Worm (Caenorhabditis elegans) whole organism, L1 larva: ENCODE measurements around the gene srxa-11.

Source experiments
- F16B12.6 ChIP-seq: fragments of 150-350 bp; optimal IDR thresholded peaks from 2 replicates; lab custom pipeline; 2014; ENCODE audit warnings: missing biosample characterization, missing genetic modification characterization
- Y116A8C.19 ChIP-seq: sonication (generic microtip); optimal IDR thresholded peaks from 2 replicates; lab custom pipeline; 2016; ENCODE audit warnings: missing compliant biosample characterization, missing genetic modification characterization, borderline replicate concordance
- ceh-63 ChIP-seq: fragments of 200-800 bp; sonication (Bioruptor generic); optimal IDR thresholded peaks from 2 replicates; lab custom pipeline; 2018; ENCODE audit warnings: mild to moderate bottlenecking, missing genetic modification characterization, missing compliant biosample characterization
- ceh-82 ChIP-seq, 3 experiments: fragments of 150-350 bp in 1 of 3; sonication (generic microtip) in 2 of 3; optimal IDR thresholded peaks; 2 replicates each; lab custom pipeline; 2014 to 2017; ENCODE audit warnings: missing biosample characterization in 3 of 3, missing genetic modification characterization in 3 of 3
- ceh-88 ChIP-seq: fragments of 200-800 bp; sonication (Bioruptor generic); IDR thresholded peaks from 2 replicates; pipeline ENCODE4 v1.3.6; 2022; ENCODE audit warnings: missing genetic modification characterization, missing compliant biosample characterization
- ceh-90 ChIP-seq: sonication (generic microtip); optimal IDR thresholded peaks from 2 replicates; lab custom pipeline; 2016; ENCODE audit warnings: missing genetic modification characterization, missing compliant biosample characterization
- ces-1 ChIP-seq: fragments of 150-350 bp; optimal IDR thresholded peaks from 2 replicates; lab custom pipeline; 2014; ENCODE audit warnings: missing biosample characterization, missing genetic modification reagents, missing genetic modification characterization
- dsc-1 ChIP-seq: sonication (generic microtip); optimal IDR thresholded peaks from 2 replicates; lab custom pipeline; 2016; ENCODE audit warnings: mild to moderate bottlenecking, missing genetic modification characterization, missing compliant biosample characterization
- egl-27 ChIP-seq, 2 experiments: fragments of 150-350 bp in 1 of 2; sonication (generic microtip); optimal IDR thresholded peaks; 3 replicates each; lab custom pipeline; 2017 to 2018; ENCODE audit warnings: missing biosample characterization in 2 of 2, missing genetic modification characterization in 2 of 2, missing genetic modification reagents in 2 of 2
- elt-2 ChIP-seq: sonication (generic microtip); optimal IDR thresholded peaks from 2 replicates; lab custom pipeline; 2016; ENCODE audit warnings: missing genetic modification characterization, mild to moderate bottlenecking, inconsistent platforms, missing compliant biosample characterization, missing genetic modification reagents
- fkh-10 ChIP-seq: sonication (generic microtip); optimal IDR thresholded peaks from 2 replicates; lab custom pipeline; 2017; ENCODE audit warnings: missing biosample characterization, missing genetic modification reagents, missing genetic modification characterization
- fkh-4 ChIP-seq: sonication (generic microtip); optimal IDR thresholded peaks from 2 replicates; lab custom pipeline; 2016; ENCODE audit warnings: missing compliant biosample characterization, missing genetic modification characterization, borderline replicate concordance
- fkh-8 ChIP-seq: sonication (generic microtip); optimal IDR thresholded peaks from 2 replicates; lab custom pipeline; 2016; ENCODE audit warnings: mild to moderate bottlenecking, missing genetic modification characterization, missing compliant biosample characterization
- fos-1 ChIP-seq: fragments of 150-350 bp; optimal IDR thresholded peaks from 2 replicates; lab custom pipeline; 2014; ENCODE audit warnings: missing biosample characterization, missing genetic modification characterization
- hlh-4 ChIP-seq: sonication (generic microtip); optimal IDR thresholded peaks from 2 replicates; lab custom pipeline; 2016; ENCODE audit warnings: mild to moderate bottlenecking, missing genetic modification characterization, missing compliant biosample characterization
- irx-1 ChIP-seq: sonication (generic microtip); optimal IDR thresholded peaks from 2 replicates; lab custom pipeline; 2016; ENCODE audit warnings: missing genetic modification characterization, missing compliant biosample characterization
- jun-1 ChIP-seq: fragments of 150-350 bp; optimal IDR thresholded peaks from 2 replicates; lab custom pipeline; 2014; ENCODE audit warnings: missing biosample characterization, missing genetic modification reagents, missing genetic modification characterization
- lin-13 ChIP-seq: fragments of 150-350 bp; optimal IDR thresholded peaks from 2 replicates; lab custom pipeline; 2014; ENCODE audit warnings: missing biosample characterization, missing genetic modification reagents, missing genetic modification characterization
- lin-14 ChIP-seq: fragments of 200-800 bp; sonication (Bioruptor generic); optimal IDR thresholded peaks from 2 replicates; lab custom pipeline; 2018; ENCODE audit warnings: mild to moderate bottlenecking, missing genetic modification characterization, moderate library complexity, missing compliant biosample characterization
- lin-35 ChIP-seq, 2 experiments: fragments of 150-350 bp; optimal IDR thresholded peaks; 2 replicates each; lab custom pipeline; 2014; ENCODE audit warnings: missing biosample characterization in 2 of 2, missing genetic modification characterization in 2 of 2, missing genetic modification reagents in 2 of 2
- lsy-2 ChIP-seq, 2 experiments: fragments of 150-350 bp; optimal IDR thresholded peaks; 2 replicates each; lab custom pipeline; 2014; ENCODE audit warnings: missing biosample characterization in 2 of 2, missing genetic modification characterization in 2 of 2
- mab-9 ChIP-seq: fragments of 200-800 bp; sonication (Bioruptor generic); IDR thresholded peaks from 2 replicates; pipeline ENCODE4 v1.3.6; 2022; ENCODE audit warnings: missing genetic modification reagents, missing genetic modification characterization, missing compliant biosample characterization
- mdl-1 ChIP-seq, 2 experiments: fragments of 150-350 bp; optimal IDR thresholded peaks; 2 replicates each; lab custom pipeline; 2014 to 2017; ENCODE audit warnings: missing biosample characterization in 2 of 2, missing genetic modification characterization in 2 of 2, inconsistent platforms in 1 of 2
- mep-1 ChIP-seq: fragments of 150-350 bp; optimal IDR thresholded peaks from 2 replicates; lab custom pipeline; 2014; ENCODE audit warnings: missing biosample characterization, missing genetic modification characterization
- nhr-12 ChIP-seq: sonication (generic microtip); optimal IDR thresholded peaks from 2 replicates; lab custom pipeline; 2017; ENCODE audit warnings: missing biosample characterization, missing genetic modification characterization
- nhr-19 ChIP-seq: fragments of 200-800 bp; sonication (Bioruptor generic); conservative IDR thresholded peaks from 2 replicates; pipeline ENCODE4 v1.3.6; 2022; ENCODE audit warnings: missing genetic modification characterization, missing compliant biosample characterization
- nhr-20 ChIP-seq: sonication (generic microtip); optimal IDR thresholded peaks from 2 replicates; lab custom pipeline; 2016; ENCODE audit warnings: mild to moderate bottlenecking, missing genetic modification characterization, missing compliant biosample characterization
- nhr-237 ChIP-seq: fragments of 150-350 bp; optimal IDR thresholded peaks from 2 replicates; lab custom pipeline; 2014; ENCODE audit warnings: missing biosample characterization, missing genetic modification characterization
- nhr-47 ChIP-seq: sonication (generic microtip); optimal IDR thresholded peaks from 2 replicates; lab custom pipeline; 2016; ENCODE audit warnings: mild to moderate bottlenecking, missing genetic modification characterization, moderate library complexity, missing compliant biosample characterization
- nhr-85 ChIP-seq: sonication (generic microtip); peaks from one replicate; lab custom pipeline; 2016; ENCODE audit warnings: missing genetic modification characterization, inconsistent platforms, missing compliant biosample characterization
- nhr-90 ChIP-seq: sonication (generic microtip); optimal IDR thresholded peaks from 2 replicates; lab custom pipeline; 2016; ENCODE audit warnings: mild to moderate bottlenecking, missing genetic modification characterization, missing compliant biosample characterization; ENCODE audit not compliant: poor library complexity
- pqm-1 ChIP-seq: sonication (generic microtip); optimal IDR thresholded peaks from 3 replicates; lab custom pipeline; 2017; ENCODE audit warnings: missing biosample characterization, missing genetic modification characterization
- rnt-1 ChIP-seq: sonication (generic microtip); optimal IDR thresholded peaks from 2 replicates; lab custom pipeline; 2016; ENCODE audit warnings: mild to moderate bottlenecking, missing genetic modification characterization, moderate library complexity, missing compliant biosample characterization
- snu-23 ChIP-seq: sonication (generic microtip); optimal IDR thresholded peaks from 2 replicates; lab custom pipeline; 2016; ENCODE audit warnings: missing genetic modification characterization, missing compliant biosample characterization
- sox-4 ChIP-seq: sonication (generic microtip); optimal IDR thresholded peaks from 2 replicates; lab custom pipeline; 2016; ENCODE audit warnings: missing genetic modification characterization, missing compliant biosample characterization
- sptf-1 ChIP-seq: fragments of 150-350 bp; optimal IDR thresholded peaks from 2 replicates; lab custom pipeline; 2014; ENCODE audit warnings: missing biosample characterization, missing genetic modification characterization
- tbx-2 ChIP-seq: sonication (generic microtip); optimal IDR thresholded peaks from 2 replicates; lab custom pipeline; 2016; ENCODE audit warnings: missing genetic modification characterization, missing compliant biosample characterization
- tlp-1 ChIP-seq: fragments of 150-350 bp; optimal IDR thresholded peaks from 2 replicates; lab custom pipeline; 2014; ENCODE audit warnings: missing biosample characterization, missing genetic modification characterization
- unc-86 ChIP-seq: sonication (generic microtip); optimal IDR thresholded peaks from 2 replicates; lab custom pipeline; 2016; ENCODE audit warnings: missing genetic modification characterization, missing compliant biosample characterization
- xbp-1 ChIP-seq: sonication (generic microtip); optimal IDR thresholded peaks from 2 replicates; lab custom pipeline; 2016; ENCODE audit warnings: missing genetic modification characterization, missing compliant biosample characterization
- zip-4 ChIP-seq: fragments of 200-800 bp; sonication (Bioruptor generic); optimal IDR thresholded peaks from 2 replicates; lab custom pipeline; 2018; ENCODE audit warnings: mild to moderate bottlenecking, missing genetic modification characterization, moderate library complexity, missing compliant biosample characterization
- ztf-11 ChIP-seq, 2 experiments: sonication (generic microtip); optimal IDR thresholded peaks; 2 replicates each; lab custom pipeline; 2016 to 2017; ENCODE audit warnings: missing genetic modification characterization in 2 of 2, missing biosample characterization in 1 of 2, missing compliant biosample characterization in 1 of 2
- ztf-4 ChIP-seq: fragments of 150-350 bp; optimal IDR thresholded peaks from 2 replicates; lab custom pipeline; 2014; ENCODE audit warnings: missing biosample characterization, missing genetic modification characterization

The srxa-11 gene

DNA sequence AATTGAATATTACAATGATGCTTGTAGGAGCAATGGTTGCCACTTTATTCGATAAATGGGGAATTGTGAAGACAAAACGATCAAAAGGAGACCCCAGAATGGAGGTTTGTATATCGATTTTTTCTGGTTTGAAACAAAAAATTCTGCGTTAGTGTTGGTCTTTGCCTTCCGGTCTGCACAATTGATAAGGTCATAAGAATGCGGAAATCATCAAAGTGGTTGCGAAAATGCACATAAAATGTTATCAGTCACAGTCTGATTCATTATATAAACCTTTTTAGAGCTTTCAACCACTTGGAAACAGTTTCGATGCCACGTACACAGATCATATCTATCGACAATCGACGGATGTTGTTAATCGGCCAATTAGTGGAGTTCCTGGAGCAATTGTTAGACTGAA, 30.4 kb upstream of the srxa-11 start:
- peak; percentile 85 for TF ChIP-seq elt-2
- peak; percentile 9 for TF ChIP-seq jun-1 (tag; lab: Kevin White, UChicago)
- TF ChIP-seq pqm-1 (tag; lab: Kevin White, UChicago) = peak; percentile 93
- no peak for TF ChIP-seq fos-1 (tag; lab: Kevin White, UChicago)
- TF ChIP-seq nhr-20 = no peak
- no peak for TF ChIP-seq fkh-8
- peak in 1 of 2 experiments; percentile 48 for TF ChIP-seq lin-35 (GFP tag; optimal IDR thresholded peaks at IDR 0.05; lab: Kevin White, UChicago)
- TF ChIP-seq ces-1 = no peak

DNA sequence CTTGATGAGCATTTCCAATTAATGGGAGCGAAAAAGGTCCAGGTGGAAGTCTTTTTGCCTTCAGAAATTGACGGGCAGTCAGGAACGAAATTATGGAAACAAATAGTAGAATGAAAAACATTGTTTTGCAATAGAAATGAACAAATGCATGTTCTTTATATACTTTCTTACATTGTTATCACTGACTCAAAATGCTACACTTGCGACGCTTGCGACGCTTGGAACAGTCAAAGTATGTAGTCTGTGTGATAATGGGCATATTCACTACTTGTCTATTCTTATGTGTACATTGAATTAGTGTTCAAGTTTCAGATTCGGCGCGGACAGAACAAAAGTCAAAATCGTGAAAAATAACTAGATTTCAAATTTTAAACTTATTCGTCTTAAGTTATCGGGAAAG, 25.6 kb upstream of the srxa-11 start, which contains the start of gene cyp-35C1:
Gene cyp-35C1, minus strand, starts transcription at position 132 of the 400 bp plus-strand sequence.
- TF ChIP-seq irx-1 (tag; lab: Kevin White, UChicago) (no peak), ztf-11 (tag; optimal IDR thresholded peaks at IDR 0.05; lab: Kevin White, UChicago) (no peak), lsy-2 (tag; optimal IDR thresholded peaks at IDR 0.05; lab: Kevin White, UChicago) (no peak), elt-2 (peak; percentile 2), egl-27 (tag; optimal IDR thresholded peaks at IDR 0.05; lab: Kevin White, UChicago) (no peak)
- TF ChIP-seq, all 84 proteins: peak for 1

ce11 chrV:13899213-13899612, 24.7 kb upstream of the srxa-11 start, which contains the start of gene oac-3:
Gene oac-3, plus strand, starts transcription at chrV:13899513.
- TF ChIP-seq zip-4 (no peak), mab-9 (no peak), rnt-1 (tag; lab: Kevin White, UChicago) (no peak), elt-2 (no peak), mep-1 (tag; lab: Kevin White, UChicago) (no peak), ceh-90 (tag; lab: Kevin White, UChicago) (no peak), fkh-8 (no peak), nhr-85 (tag; lab: Kevin White, UChicago) (no peak)

DNA sequence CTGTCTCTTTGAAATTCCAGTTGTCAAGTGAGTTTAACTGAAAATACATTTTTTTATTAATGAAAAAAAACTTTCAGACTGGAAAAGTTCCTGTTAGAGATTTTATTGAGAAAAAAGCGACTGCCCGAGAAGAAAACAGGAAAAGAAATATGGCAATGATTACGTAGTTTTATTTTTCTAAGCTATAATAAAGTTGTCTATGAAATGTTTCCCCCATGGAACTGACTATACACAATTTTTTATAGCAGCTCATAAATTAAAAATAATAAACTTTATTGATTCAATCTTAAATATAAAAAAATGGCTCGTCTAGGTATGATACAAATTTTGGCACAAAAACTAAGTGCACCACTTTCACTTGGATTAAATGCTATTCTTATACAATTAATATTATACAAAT, 21.5 kb upstream of the srxa-11 start, which contains the start of gene C06B3.1:
Gene C06B3.1, plus strand, starts transcription at position 301 of the 400 bp plus-strand sequence.
- TF ChIP-seq sox-4 (tag; lab: Kevin White, UChicago) (no peak), lin-13 (GFP tag; lab: Kevin White, UChicago) (no peak), hlh-4 (no peak), zip-4 (no peak), ceh-82 (tag; optimal IDR thresholded peaks at IDR 0.05; lab: Kevin White, UChicago) (no peak), unc-86 (tag; lab: Kevin White, UChicago) (no peak), tlp-1 (tag; lab: Kevin White, UChicago) (no peak), mdl-1 (tag; optimal IDR thresholded peaks at IDR 0.05; lab: Kevin White, UChicago) (no peak)
- TF ChIP-seq, all 84 proteins: peak for 0

DNA sequence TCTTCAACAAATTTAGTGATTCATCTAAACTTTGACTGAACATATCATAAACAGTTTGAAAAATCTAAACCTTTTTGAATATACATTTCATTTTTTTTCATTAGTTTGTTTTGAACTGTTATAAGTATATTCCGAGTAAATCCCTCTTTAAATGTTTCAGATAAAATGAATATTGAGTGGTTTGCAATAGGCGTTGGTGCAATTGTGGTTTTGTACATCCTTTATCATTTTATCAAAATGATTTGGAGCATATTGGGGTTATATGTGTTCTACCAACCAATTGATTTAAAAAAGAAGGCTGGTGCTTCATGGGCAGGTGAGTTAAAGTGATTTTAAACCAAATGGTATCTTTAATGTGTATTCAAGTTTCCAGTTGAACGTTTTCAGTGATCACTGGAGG, 19.5 kb upstream of the srxa-11 start, which contains the start of gene stdh-3:
Gene stdh-3, plus strand, starts transcription at position 166 of the 400 bp plus-strand sequence.
- TF ChIP-seq nhr-19 (GFP tag; lab: Robert Waterston, UW) (no peak), ztf-4 (tag; lab: Kevin White, UChicago) (no peak), nhr-90 (tag; lab: Kevin White, UChicago) (no peak)
- TF ChIP-seq, all 84 proteins: peak for 0

ce11 chrV:13906166-13906565, 17.8 kb upstream of the srxa-11 start, which contains the start of gene stdh-1:
Gene stdh-1, plus strand, starts transcription at chrV:13906492.
- TF ChIP-seq elt-2 (no peak), dsc-1 (tag; lab: Kevin White, UChicago) (no peak), nhr-47 (tag; lab: Kevin White, UChicago) (no peak), irx-1 (tag; lab: Kevin White, UChicago) (no peak), egl-27 (tag; optimal IDR thresholded peaks at IDR 0.05; lab: Kevin White, UChicago) (no peak), lin-14 (peak; percentile 69), tbx-2 (tag; lab: Kevin White, UChicago) (no peak), snu-23 (GFP tag; lab: Kevin White, UChicago) (peak; percentile 25), Y116A8C.19 (no peak), jun-1 (tag; lab: Kevin White, UChicago) (no peak), xbp-1 (tag; lab: Kevin White, UChicago) (no peak), sptf-1 (tag; lab: Kevin White, UChicago) (no peak), fkh-8 (no peak), nhr-12 (tag; lab: Kevin White, UChicago) (no peak), nhr-237 (no peak), ceh-88 (no peak), fkh-10 (no peak), mab-9 (no peak), mep-1 (tag; lab: Kevin White, UChicago) (peak; percentile 35), ceh-63 (GFP tag; lab: Kevin White, UChicago) (no peak), F16B12.6 (no peak), fkh-4 (tag; lab: Kevin White, UChicago) (no peak), lin-35 (GFP tag; optimal IDR thresholded peaks at IDR 0.05; lab: Kevin White, UChicago) (no peak)
